Worm (Caenorhabditis elegans) whole organism, midembryonic: Measurements from ENCODE around the gene fbxb-115.

Experiments
- T22C8.4 ChIP-seq: fragments of 200-800 bp; sonication (Bioruptor generic); IDR thresholded peaks from 2 replicates; pipeline ENCODE4 v1.3.6; 2022; ENCODE audit warnings: missing genetic modification characterization, missing compliant biosample characterization
- cog-1 ChIP-seq: sonication (generic microtip); optimal IDR thresholded peaks from 2 replicates; lab custom pipeline; 2016; ENCODE audit warnings: missing genetic modification characterization, missing compliant biosample characterization
- flt-1 ChIP-seq: fragments of 200-800 bp; sonication (Bioruptor generic); IDR thresholded peaks from 2 replicates; pipeline ENCODE4 v1.3.6; 2022; ENCODE audit warnings: missing genetic modification characterization, missing compliant biosample characterization
- klf-2 ChIP-seq: fragments of 200-800 bp; sonication (Bioruptor generic); conservative IDR thresholded peaks from 2 replicates; pipeline ENCODE4 v1.3.6; 2022; ENCODE audit warnings: missing genetic modification reagents, missing genetic modification characterization, missing compliant biosample characterization
- med-1 ChIP-seq: sonication (generic microtip); optimal IDR thresholded peaks from 2 replicates; lab custom pipeline; 2017; ENCODE audit warnings: missing genetic modification characterization, mild to moderate bottlenecking, missing compliant biosample characterization, antibody characterized with exemption, missing genetic modification reagents; ENCODE audit not compliant: insufficient read depth
- ref-1 ChIP-seq: fragments of 200-800 bp; sonication (Bioruptor generic); conservative IDR thresholded peaks from 2 replicates; pipeline ENCODE4 v1.3.6; 2022; ENCODE audit warnings: missing genetic modification reagents, missing genetic modification characterization, missing compliant biosample characterization
- tab-1 ChIP-seq: fragments of 200-800 bp; sonication (Bioruptor generic); IDR thresholded peaks from 2 replicates; pipeline ENCODE4 v1.3.6; 2022; ENCODE audit warnings: missing genetic modification characterization, missing compliant biosample characterization
- ztf-23 ChIP-seq: fragments of 200-800 bp; sonication (Bioruptor generic); IDR thresholded peaks from 2 replicates; pipeline ENCODE4 v1.3.6; 2022; ENCODE audit warnings: missing genetic modification reagents, missing genetic modification characterization, missing compliant biosample characterization
- ztf-29 ChIP-seq: fragments of 200-800 bp; sonication (Bioruptor generic); IDR thresholded peaks from 2 replicates; pipeline ENCODE4 v1.3.6; 2022; ENCODE audit warnings: missing genetic modification reagents, missing genetic modification characterization, missing compliant biosample characterization

fbxb-115 gene

DNA sequence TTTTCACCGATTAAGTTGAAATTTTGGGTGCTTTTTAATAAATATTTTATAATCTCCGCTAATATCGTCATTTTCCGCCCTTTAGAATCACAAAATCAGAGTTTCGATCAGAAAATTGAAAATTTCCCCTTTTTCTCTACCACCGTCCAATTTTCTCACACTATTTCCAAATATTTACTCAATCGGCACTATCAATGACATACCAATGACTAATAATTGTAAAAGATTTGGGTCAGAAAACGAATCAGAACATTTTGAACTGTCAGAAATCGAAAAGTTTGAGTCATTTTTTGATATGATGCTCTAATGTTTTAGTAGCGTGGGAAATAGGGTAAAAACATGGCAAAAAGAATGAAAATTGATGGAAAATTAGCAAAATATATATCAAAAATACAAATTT lies 22.9 kb downstream of the fbxb-115 start, which contains the start of gene srr-2:
Gene srr-2 (minus strand): TSS at position 73 of the 400 bp plus-strand sequence.
- no peak for TF ChIP-seq flt-1 (GFP tag; lab: Robert Waterston, UW)
- TF ChIP-seq T22C8.4 (GFP tag; lab: Robert Waterston, UW), result no peak
- TF ChIP-seq tab-1 (GFP tag; lab: Robert Waterston, UW), result no peak

DNA sequence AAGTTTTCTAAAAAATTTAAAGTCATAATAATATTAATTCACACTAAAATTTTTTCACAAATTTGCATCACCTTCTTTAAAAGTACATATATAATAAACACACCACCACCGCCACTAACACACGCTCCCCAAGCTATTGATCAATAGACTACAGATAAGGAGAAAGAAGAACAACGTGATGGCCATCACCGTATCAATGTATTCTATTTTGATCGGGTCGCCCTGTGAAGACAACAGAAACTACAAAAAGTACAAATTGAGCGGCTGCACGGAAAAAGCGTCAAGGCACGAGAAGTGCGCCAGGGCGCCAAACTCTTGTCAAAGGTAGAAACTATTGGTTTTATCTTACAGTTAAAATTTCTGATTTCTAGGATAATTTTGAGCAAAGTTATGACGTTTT lies 27.7 kb downstream of the fbxb-115 start:
- TF ChIP-seq ztf-23 (GFP tag; lab: Robert Waterston, UW), result no peak
- TF ChIP-seq tab-1 (GFP tag; lab: Robert Waterston, UW), result no peak
- no peak for TF ChIP-seq ref-1 (GFP tag; lab: Robert Waterston, UW)
- no peak for TF ChIP-seq med-1 (GFP tag; lab: Kevin White, UChicago)
- no peak for TF ChIP-seq cog-1 (tag; lab: Kevin White, UChicago)
- no peak for TF ChIP-seq T22C8.4 (GFP tag; lab: Robert Waterston, UW)
- TF ChIP-seq flt-1 (GFP tag; lab: Robert Waterston, UW), result no peak
- no peak for TF ChIP-seq ztf-29
- TF ChIP-seq klf-2 (GFP tag; lab: Robert Waterston, UW), result no peak

DNA sequence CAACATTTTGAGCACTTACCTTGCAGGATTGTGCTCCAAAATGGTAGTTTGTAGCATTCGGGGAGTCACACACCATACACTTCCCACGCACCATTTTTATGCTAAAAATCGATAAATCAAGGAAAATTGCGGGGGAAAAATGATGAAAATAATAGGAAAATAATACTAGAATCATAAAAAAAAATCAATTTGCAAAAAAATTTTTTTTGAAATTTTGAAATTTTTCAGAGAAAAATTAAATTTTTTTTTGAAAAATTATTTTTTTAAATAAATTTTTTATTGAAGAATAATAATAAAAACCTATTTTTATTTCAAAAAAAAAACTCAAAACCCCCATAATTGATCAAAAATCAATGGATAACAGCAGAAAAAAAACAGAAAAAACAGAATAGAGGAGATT lies 28.2 kb downstream of the fbxb-115 start, which contains the start of gene nhr-79:
Gene nhr-79 (minus strand): TSS at position 101 of the 400 bp plus-strand sequence.
- TF ChIP-seq tab-1 (GFP tag; lab: Robert Waterston, UW) (no peak), T22C8.4 (GFP tag; lab: Robert Waterston, UW) (no peak), cog-1 (tag; lab: Kevin White, UChicago) (no peak), ztf-23 (GFP tag; lab: Robert Waterston, UW) (no peak), ref-1 (GFP tag; lab: Robert Waterston, UW) (no peak), ztf-29 (no peak), med-1 (GFP tag; lab: Kevin White, UChicago) (no peak), flt-1 (GFP tag; lab: Robert Waterston, UW) (no peak), klf-2 (GFP tag; lab: Robert Waterston, UW) (no peak)

DNA sequence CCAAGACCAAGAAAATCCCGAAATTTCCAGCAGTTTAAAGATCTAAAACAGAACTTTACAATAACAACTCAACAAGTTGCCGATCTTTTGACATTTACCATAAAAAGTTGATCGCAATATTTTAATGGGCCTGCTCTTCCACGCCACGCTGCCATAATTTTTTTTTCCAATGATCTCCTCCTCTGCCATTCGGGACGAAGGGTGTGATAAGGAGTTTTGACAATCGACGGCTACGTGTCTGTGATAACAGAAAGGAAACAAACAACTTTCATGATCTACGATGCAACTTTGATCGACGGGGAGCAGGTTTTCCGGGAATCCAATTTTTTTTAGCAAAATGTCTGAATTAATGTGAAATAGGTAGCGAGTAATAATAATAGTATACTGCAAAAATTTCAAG lies 33.1 kb downstream of the fbxb-115 start:
- TF ChIP-seq ztf-23 (GFP tag; lab: Robert Waterston, UW) (no peak), T22C8.4 (GFP tag; lab: Robert Waterston, UW) (no peak), tab-1 (GFP tag; lab: Robert Waterston, UW) (no peak), cog-1 (tag; lab: Kevin White, UChicago) (no peak), ztf-29 (no peak), flt-1 (GFP tag; lab: Robert Waterston, UW) (no peak), med-1 (GFP tag; lab: Kevin White, UChicago) (no peak), klf-2 (GFP tag; lab: Robert Waterston, UW) (no peak), ref-1 (GFP tag; lab: Robert Waterston, UW) (no peak)

DNA sequence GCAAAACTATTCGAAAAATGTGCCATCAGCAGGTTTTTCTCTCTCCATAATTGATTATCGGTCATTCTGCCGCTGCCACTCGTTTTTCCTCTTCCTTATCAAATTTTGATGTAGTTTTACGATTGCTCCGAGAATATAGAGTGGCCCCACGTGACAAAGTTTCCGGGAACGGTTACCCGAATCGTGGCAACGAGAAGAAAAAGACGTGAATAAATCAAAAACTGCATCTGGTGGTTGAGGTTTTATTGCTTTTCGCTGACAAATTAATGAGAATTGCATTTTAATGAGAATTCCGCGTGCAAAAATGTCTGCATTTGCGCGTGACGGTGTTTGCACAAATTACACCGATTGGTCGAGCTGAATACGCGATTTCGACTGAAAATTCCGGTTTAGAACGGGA lies 34.6 kb downstream of the fbxb-115 start:
- TF ChIP-seq flt-1 (GFP tag; lab: Robert Waterston, UW), result no peak
- no peak for TF ChIP-seq tab-1 (GFP tag; lab: Robert Waterston, UW)
- TF ChIP-seq ztf-23 (GFP tag; lab: Robert Waterston, UW), result no peak
- no peak for TF ChIP-seq ztf-29
- no peak for TF ChIP-seq med-1 (GFP tag; lab: Kevin White, UChicago)
- no peak for TF ChIP-seq klf-2 (GFP tag; lab: Robert Waterston, UW)
- no peak for TF ChIP-seq cog-1 (tag; lab: Kevin White, UChicago)
- TF ChIP-seq T22C8.4 (GFP tag; lab: Robert Waterston, UW), result no peak
- no peak for TF ChIP-seq ref-1 (GFP tag; lab: Robert Waterston, UW)

DNA sequence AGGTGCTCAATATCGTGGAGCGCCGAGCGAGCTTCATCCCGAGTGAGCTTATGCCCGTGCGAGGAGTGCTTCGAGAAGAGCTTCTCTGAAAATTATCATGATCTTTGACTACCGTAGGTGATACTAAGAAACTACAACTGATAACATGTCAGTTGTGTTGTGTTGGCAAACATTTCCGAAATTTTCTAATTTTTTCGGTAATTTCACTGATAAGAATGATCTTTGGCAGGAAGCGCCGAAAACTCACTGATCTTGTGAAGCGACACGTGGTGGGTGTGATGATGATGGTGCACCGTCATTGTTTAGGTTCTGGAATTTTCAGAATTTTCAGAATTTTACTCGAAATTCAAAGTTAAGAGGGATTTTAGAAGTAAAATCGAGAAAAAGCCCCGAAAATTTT lies 36.7 kb downstream of the fbxb-115 start, which contains the start of gene Y39B6A.1:
Gene Y39B6A.1 (minus strand): TSS at position 309 of the 400 bp plus-strand sequence.
- TF ChIP-seq flt-1 (GFP tag; lab: Robert Waterston, UW) (no peak), med-1 (GFP tag; lab: Kevin White, UChicago) (no peak), T22C8.4 (GFP tag; lab: Robert Waterston, UW) (no peak), ref-1 (GFP tag; lab: Robert Waterston, UW) (no peak), ztf-23 (GFP tag; lab: Robert Waterston, UW) (no peak), tab-1 (GFP tag; lab: Robert Waterston, UW) (no peak), cog-1 (tag; lab: Kevin White, UChicago) (no peak), ztf-29 (no peak), klf-2 (GFP tag; lab: Robert Waterston, UW) (no peak)

DNA sequence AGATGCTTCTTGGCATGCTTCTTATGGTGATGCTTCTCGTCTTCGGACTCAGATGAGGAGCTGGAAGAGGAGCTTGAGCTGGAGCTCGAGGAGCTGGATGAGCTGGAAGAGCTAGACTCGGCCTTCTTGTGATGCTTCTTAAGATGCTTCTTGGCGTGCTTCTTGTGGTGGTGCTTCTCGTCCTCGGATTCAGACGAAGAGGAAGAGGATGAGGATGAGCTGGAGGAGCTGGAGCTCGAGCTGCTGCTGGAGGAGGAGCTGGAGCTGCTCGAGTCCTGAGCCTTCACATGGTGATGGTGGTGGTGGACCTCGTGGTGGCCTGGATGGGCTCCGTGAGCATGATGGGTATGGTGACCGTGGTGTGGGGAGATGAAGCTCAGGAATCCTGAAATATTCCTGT lies 37.2 kb downstream of the fbxb-115 start:
- TF ChIP-seq ref-1 (GFP tag; lab: Robert Waterston, UW), result no peak
- no peak for TF ChIP-seq ztf-29
- TF ChIP-seq med-1 (GFP tag; lab: Kevin White, UChicago), result no peak
- TF ChIP-seq ztf-23 (GFP tag; lab: Robert Waterston, UW), result no peak
- no peak for TF ChIP-seq T22C8.4 (GFP tag; lab: Robert Waterston, UW)
- TF ChIP-seq tab-1 (GFP tag; lab: Robert Waterston, UW), result no peak
- no peak for TF ChIP-seq klf-2 (GFP tag; lab: Robert Waterston, UW)
- no peak for TF ChIP-seq cog-1 (tag; lab: Kevin White, UChicago)
- TF ChIP-seq flt-1 (GFP tag; lab: Robert Waterston, UW), result no peak

DNA sequence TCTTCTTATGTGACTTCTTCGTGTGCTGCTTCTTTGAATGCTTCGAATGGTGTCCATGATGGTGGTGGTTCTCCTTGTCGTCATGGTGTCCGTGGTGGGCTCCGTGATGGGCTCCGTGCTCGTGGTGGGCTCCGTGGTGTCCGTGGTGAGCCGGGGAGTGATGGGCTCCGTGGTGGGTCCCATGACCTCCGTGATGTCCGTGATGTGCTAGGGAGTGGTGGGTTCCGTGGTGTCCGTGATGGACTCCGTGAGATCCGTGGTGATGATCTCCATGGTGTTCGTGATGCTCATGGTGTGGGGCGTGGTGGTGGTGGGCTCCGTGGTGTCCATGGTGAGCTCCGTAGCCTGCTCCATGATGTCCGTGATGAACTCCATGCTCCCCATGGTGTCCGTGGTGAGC lies 38.8 kb downstream of the fbxb-115 start:
- TF ChIP-seq ztf-29, result no peak
- TF ChIP-seq med-1 (GFP tag; lab: Kevin White, UChicago), result no peak
- TF ChIP-seq ref-1 (GFP tag; lab: Robert Waterston, UW), result no peak
- no peak for TF ChIP-seq tab-1 (GFP tag; lab: Robert Waterston, UW)
- TF ChIP-seq klf-2 (GFP tag; lab: Robert Waterston, UW), result no peak
- TF ChIP-seq T22C8.4 (GFP tag; lab: Robert Waterston, UW), result no peak
- TF ChIP-seq ztf-23 (GFP tag; lab: Robert Waterston, UW), result no peak
- TF ChIP-seq cog-1 (tag; lab: Kevin White, UChicago), result no peak
- TF ChIP-seq flt-1 (GFP tag; lab: Robert Waterston, UW), result no peak

DNA sequence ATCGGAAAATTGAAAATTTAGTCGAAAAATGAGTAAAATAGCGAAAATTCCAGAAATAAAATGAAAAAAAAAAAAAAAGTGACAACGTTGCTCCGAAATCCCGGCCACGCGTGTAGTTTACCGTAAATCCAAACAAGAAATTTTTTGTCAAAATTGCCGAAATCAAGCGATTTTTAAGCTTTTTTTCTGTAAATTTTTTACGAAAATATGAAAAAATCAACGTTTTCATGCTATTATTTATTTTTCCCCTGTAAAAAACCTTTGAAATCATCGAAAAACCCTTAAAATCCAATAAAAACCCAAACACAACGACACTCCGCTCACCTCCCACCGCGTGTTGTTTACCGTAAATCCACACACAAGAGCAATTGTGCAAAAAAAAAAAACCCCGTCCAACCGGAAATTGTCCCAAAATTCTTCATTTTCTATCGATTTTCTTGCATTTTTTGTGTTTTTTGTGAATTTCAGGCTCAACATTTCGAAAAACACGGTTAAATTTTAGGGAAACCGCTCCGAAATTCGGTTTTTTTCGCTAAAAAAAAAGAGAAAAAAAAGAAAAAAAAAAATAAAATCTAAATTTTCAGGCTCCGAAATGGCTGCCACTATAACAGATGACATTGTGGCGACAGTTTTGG lies 49.9 kb downstream of the fbxb-115 start, which contains the start of the genes Y39B6A.3 and pph-5:
Gene Y39B6A.3 (minus strand): TSS at position 51 of the 635 bp plus-strand sequence.
Gene pph-5 (plus strand): TSS at position 585 of the 635 bp plus-strand sequence.
- TF ChIP-seq cog-1 (tag; lab: Kevin White, UChicago), result no peak
- TF ChIP-seq ref-1 (GFP tag; lab: Robert Waterston, UW), result no peak
- TF ChIP-seq med-1 (GFP tag; lab: Kevin White, UChicago), result no peak
- no peak for TF ChIP-seq tab-1 (GFP tag; lab: Robert Waterston, UW)
